Worm (Caenorhabditis elegans) whole organism, L1 larva: ENCODE results near the gene din-1.
A peak's percentile ranks its signal among the peaks of the same experiment; 100 is the strongest.

Experiments used
- Y116A8C.19 ChIP-seq: sonication (generic microtip); optimal IDR thresholded peaks from 2 replicates; lab custom pipeline; 2016; ENCODE audit warnings: missing compliant biosample characterization, missing genetic modification characterization, borderline replicate concordance
- aha-1 ChIP-seq: fragments of 150-350 bp; optimal IDR thresholded peaks from 2 replicates; lab custom pipeline; 2014; ENCODE audit warnings: missing biosample characterization, missing genetic modification characterization
- alr-1 ChIP-seq: fragments of 200-800 bp; sonication (Bioruptor generic); optimal IDR thresholded peaks from 2 replicates; lab custom pipeline; 2018; ENCODE audit warnings: borderline replicate concordance, mild to moderate bottlenecking, missing genetic modification characterization, missing compliant biosample characterization
- ama-1 ChIP-seq: fragments of 150-350 bp; optimal IDR thresholded peaks from 2 replicates; lab custom pipeline; 2014
- blmp-1 ChIP-seq: fragments of 150-350 bp; optimal IDR thresholded peaks from 2 replicates; lab custom pipeline; 2014; ENCODE audit warnings: missing biosample characterization, missing genetic modification characterization
- ceh-63 ChIP-seq: fragments of 200-800 bp; sonication (Bioruptor generic); optimal IDR thresholded peaks from 2 replicates; lab custom pipeline; 2018; ENCODE audit warnings: mild to moderate bottlenecking, missing genetic modification characterization, missing compliant biosample characterization
- ceh-8 ChIP-seq: fragments of 200-800 bp; sonication (Bioruptor generic); optimal IDR thresholded peaks from 2 replicates; lab custom pipeline; 2018; ENCODE audit warnings: mild to moderate bottlenecking, missing genetic modification characterization, moderate library complexity, missing compliant biosample characterization
- ceh-88 ChIP-seq: fragments of 200-800 bp; sonication (Bioruptor generic); IDR thresholded peaks from 2 replicates; pipeline ENCODE4 v1.3.6; 2022; ENCODE audit warnings: missing genetic modification characterization, missing compliant biosample characterization
- ceh-90 ChIP-seq: sonication (generic microtip); optimal IDR thresholded peaks from 2 replicates; lab custom pipeline; 2016; ENCODE audit warnings: missing genetic modification characterization, missing compliant biosample characterization
- dpl-1 ChIP-seq, 3 experiments: fragments of 150-350 bp in 2 of 3; sonication (generic microtip) in 1 of 3; optimal IDR thresholded peaks; 2 replicates each; lab custom pipeline; 2014 to 2017; ENCODE audit warnings: missing biosample characterization in 3 of 3, missing genetic modification characterization in 3 of 3, missing genetic modification reagents in 3 of 3
- efl-1 ChIP-seq, 4 experiments: fragments of 150-350 bp; optimal IDR thresholded peaks in 3 of 4; peaks in 1 of 4; 1 replicate in 1 of 4; 2 replicates in 3 of 4; lab custom pipeline; 2014; ENCODE audit warnings: missing biosample characterization in 2 of 4, missing genetic modification characterization in 2 of 4, missing genetic modification reagents in 2 of 4
- elt-2 ChIP-seq: sonication (generic microtip); optimal IDR thresholded peaks from 2 replicates; lab custom pipeline; 2016; ENCODE audit warnings: missing genetic modification characterization, mild to moderate bottlenecking, inconsistent platforms, missing compliant biosample characterization, missing genetic modification reagents
- elt-3 ChIP-seq, 6 experiments: fragments of 150-350 bp in 1 of 6; sonication (generic microtip); optimal IDR thresholded peaks; 2 replicates each; lab custom pipeline; 2017 to 2018; ENCODE audit warnings: missing biosample characterization in 6 of 6, missing genetic modification characterization in 6 of 6, inconsistent platforms in 1 of 6
- ets-5 ChIP-seq: fragments of 200-800 bp; sonication (Bioruptor generic); IDR thresholded peaks from 2 replicates; pipeline ENCODE4 v1.3.6; 2022; ENCODE audit warnings: missing genetic modification characterization, missing compliant biosample characterization
- fkh-10 ChIP-seq: sonication (generic microtip); optimal IDR thresholded peaks from 2 replicates; lab custom pipeline; 2017; ENCODE audit warnings: missing biosample characterization, missing genetic modification reagents, missing genetic modification characterization
- fkh-4 ChIP-seq: sonication (generic microtip); optimal IDR thresholded peaks from 2 replicates; lab custom pipeline; 2016; ENCODE audit warnings: missing compliant biosample characterization, missing genetic modification characterization, borderline replicate concordance
- fkh-8 ChIP-seq: sonication (generic microtip); optimal IDR thresholded peaks from 2 replicates; lab custom pipeline; 2016; ENCODE audit warnings: mild to moderate bottlenecking, missing genetic modification characterization, missing compliant biosample characterization
- fos-1 ChIP-seq: fragments of 150-350 bp; optimal IDR thresholded peaks from 2 replicates; lab custom pipeline; 2014; ENCODE audit warnings: missing biosample characterization, missing genetic modification characterization
- grh-1 ChIP-seq: fragments of 200-800 bp; sonication (Bioruptor generic); IDR thresholded peaks from 2 replicates; pipeline ENCODE4 v1.3.6; 2022; ENCODE audit warnings: missing genetic modification reagents, missing genetic modification characterization, missing compliant biosample characterization
- hlh-17 ChIP-seq: fragments of 200-800 bp; sonication (Bioruptor generic); optimal IDR thresholded peaks from 2 replicates; lab custom pipeline; 2018; ENCODE audit warnings: missing genetic modification characterization, mild to moderate bottlenecking, missing compliant biosample characterization, moderate library complexity, borderline replicate concordance
- hlh-4 ChIP-seq: sonication (generic microtip); optimal IDR thresholded peaks from 2 replicates; lab custom pipeline; 2016; ENCODE audit warnings: mild to moderate bottlenecking, missing genetic modification characterization, missing compliant biosample characterization
- hpl-2 ChIP-seq: fragments of 150-350 bp; optimal IDR thresholded peaks from 2 replicates; lab custom pipeline; 2014; ENCODE audit warnings: missing biosample characterization, missing genetic modification reagents, missing genetic modification characterization
- isw-1 ChIP-seq: fragments of 200-800 bp; sonication (Bioruptor generic); IDR thresholded peaks from 2 replicates; pipeline ENCODE4 v1.3.6; 2022; ENCODE audit warnings: missing genetic modification characterization, missing compliant biosample characterization
- jun-1 ChIP-seq: fragments of 150-350 bp; optimal IDR thresholded peaks from 2 replicates; lab custom pipeline; 2014; ENCODE audit warnings: missing biosample characterization, missing genetic modification reagents, missing genetic modification characterization
- lin-13 ChIP-seq: fragments of 150-350 bp; optimal IDR thresholded peaks from 2 replicates; lab custom pipeline; 2014; ENCODE audit warnings: missing biosample characterization, missing genetic modification reagents, missing genetic modification characterization
- lin-35 ChIP-seq, 2 experiments: fragments of 150-350 bp; optimal IDR thresholded peaks; 2 replicates each; lab custom pipeline; 2014; ENCODE audit warnings: missing biosample characterization in 2 of 2, missing genetic modification characterization in 2 of 2, missing genetic modification reagents in 2 of 2
- lsy-2 ChIP-seq, 2 experiments: fragments of 150-350 bp; optimal IDR thresholded peaks; 2 replicates each; lab custom pipeline; 2014; ENCODE audit warnings: missing biosample characterization in 2 of 2, missing genetic modification characterization in 2 of 2
- mdl-1 ChIP-seq, 2 experiments: fragments of 150-350 bp; optimal IDR thresholded peaks; 2 replicates each; lab custom pipeline; 2014 to 2017; ENCODE audit warnings: missing biosample characterization in 2 of 2, missing genetic modification characterization in 2 of 2, inconsistent platforms in 1 of 2
- mep-1 ChIP-seq: fragments of 150-350 bp; optimal IDR thresholded peaks from 2 replicates; lab custom pipeline; 2014; ENCODE audit warnings: missing biosample characterization, missing genetic modification characterization
- nhr-11 ChIP-seq: fragments of 150-350 bp; optimal IDR thresholded peaks from 2 replicates; lab custom pipeline; 2014; ENCODE audit warnings: missing biosample characterization, missing genetic modification characterization
- nhr-19 ChIP-seq: fragments of 200-800 bp; sonication (Bioruptor generic); conservative IDR thresholded peaks from 2 replicates; pipeline ENCODE4 v1.3.6; 2022; ENCODE audit warnings: missing genetic modification characterization, missing compliant biosample characterization
- nhr-20 ChIP-seq: sonication (generic microtip); optimal IDR thresholded peaks from 2 replicates; lab custom pipeline; 2016; ENCODE audit warnings: mild to moderate bottlenecking, missing genetic modification characterization, missing compliant biosample characterization
- nhr-28 ChIP-seq: fragments of 150-350 bp; optimal IDR thresholded peaks from 2 replicates; lab custom pipeline; 2014; ENCODE audit warnings: missing biosample characterization, missing genetic modification characterization
- nhr-71 ChIP-seq: sonication (generic microtip); optimal IDR thresholded peaks from 2 replicates; lab custom pipeline; 2016; ENCODE audit warnings: mild to moderate bottlenecking, missing genetic modification characterization, moderate library complexity, missing compliant biosample characterization
- nhr-77 ChIP-seq: fragments of 150-350 bp; optimal IDR thresholded peaks from 2 replicates; lab custom pipeline; 2014; ENCODE audit warnings: missing biosample characterization, missing genetic modification characterization
- nhr-85 ChIP-seq: sonication (generic microtip); peaks from one replicate; lab custom pipeline; 2016; ENCODE audit warnings: missing genetic modification characterization, inconsistent platforms, missing compliant biosample characterization
- nhr-90 ChIP-seq: sonication (generic microtip); optimal IDR thresholded peaks from 2 replicates; lab custom pipeline; 2016; ENCODE audit warnings: mild to moderate bottlenecking, missing genetic modification characterization, missing compliant biosample characterization; ENCODE audit not compliant: poor library complexity
- snu-23 ChIP-seq: sonication (generic microtip); optimal IDR thresholded peaks from 2 replicates; lab custom pipeline; 2016; ENCODE audit warnings: missing genetic modification characterization, missing compliant biosample characterization
- sox-4 ChIP-seq: sonication (generic microtip); optimal IDR thresholded peaks from 2 replicates; lab custom pipeline; 2016; ENCODE audit warnings: missing genetic modification characterization, missing compliant biosample characterization
- tbx-2 ChIP-seq: sonication (generic microtip); optimal IDR thresholded peaks from 2 replicates; lab custom pipeline; 2016; ENCODE audit warnings: missing genetic modification characterization, missing compliant biosample characterization
- unc-130 ChIP-seq: fragments of 150-350 bp; optimal IDR thresholded peaks from 2 replicates; lab custom pipeline; 2017; ENCODE audit warnings: missing biosample characterization, missing genetic modification characterization, inconsistent platforms
- vab-15 ChIP-seq: sonication (generic microtip); optimal IDR thresholded peaks from 2 replicates; lab custom pipeline; 2017; ENCODE audit warnings: missing genotype, mild to moderate bottlenecking, missing genetic modification characterization, missing compliant biosample characterization
- xbp-1 ChIP-seq: sonication (generic microtip); optimal IDR thresholded peaks from 2 replicates; lab custom pipeline; 2016; ENCODE audit warnings: missing genetic modification characterization, missing compliant biosample characterization
- zag-1 ChIP-seq: fragments of 150-350 bp; optimal IDR thresholded peaks from 2 replicates; lab custom pipeline; 2014; ENCODE audit warnings: missing biosample characterization, missing genetic modification characterization
- ztf-11 ChIP-seq, 2 experiments: sonication (generic microtip); optimal IDR thresholded peaks; 2 replicates each; lab custom pipeline; 2016 to 2017; ENCODE audit warnings: missing genetic modification characterization in 2 of 2, missing biosample characterization in 1 of 2, missing compliant biosample characterization in 1 of 2
- ztf-4 ChIP-seq: fragments of 150-350 bp; optimal IDR thresholded peaks from 2 replicates; lab custom pipeline; 2014; ENCODE audit warnings: missing biosample characterization, missing genetic modification characterization

Gene din-1

DNA sequence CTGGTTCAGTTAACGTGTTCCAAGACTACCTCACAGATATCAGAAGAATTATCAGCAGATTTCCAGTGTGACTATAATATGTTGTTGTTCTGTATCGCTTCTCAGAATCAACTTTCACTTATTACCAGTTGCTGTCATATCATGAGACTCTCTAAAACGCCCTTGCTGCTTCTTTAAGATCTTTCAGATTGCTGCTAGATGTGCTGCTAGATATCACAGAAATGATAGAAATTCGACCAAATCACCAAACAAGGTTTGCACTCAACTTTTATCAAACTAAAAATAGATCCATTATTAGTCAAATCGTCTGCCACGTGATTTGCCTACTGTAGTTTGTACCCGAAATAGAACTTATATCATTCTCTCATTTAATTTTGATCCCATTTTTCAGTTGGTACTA lies 11.1 kb upstream of the din-1 start:
- TF ChIP-seq fkh-4 (tag; lab: Kevin White, UChicago): no peak
- TF ChIP-seq mep-1 (tag; lab: Kevin White, UChicago): no peak
- no peak for TF ChIP-seq efl-1 (optimal IDR thresholded peaks at IDR 0.05; lab: Kevin White, UChicago)
- no peak for TF ChIP-seq efl-1 (GFP tag; optimal IDR thresholded peaks at IDR 0.05 in 1 of 2; lab: Kevin White, UChicago)
- TF ChIP-seq alr-1 (tag; lab: Kevin White, UChicago): no peak
- no peak for TF ChIP-seq nhr-90
- TF ChIP-seq lsy-2 (tag; optimal IDR thresholded peaks at IDR 0.05; lab: Kevin White, UChicago): peak in 1 of 2 experiments; percentile 69
- TF ChIP-seq lin-13 (GFP tag; lab: Kevin White, UChicago): no peak
- no peak for TF ChIP-seq jun-1 (tag; lab: Kevin White, UChicago)
- no peak for TF ChIP-seq ceh-88 (GFP tag; lab: Robert Waterston, UW)
- no peak for TF ChIP-seq nhr-28 (tag; lab: Kevin White, UChicago)
- TF ChIP-seq ets-5 (GFP tag; lab: Robert Waterston, UW): no peak
- no peak for TF ChIP-seq zag-1
- no peak for TF ChIP-seq aha-1
- TF ChIP-seq nhr-77 (tag; lab: Kevin White, UChicago): no peak
- no peak for TF ChIP-seq ceh-90
- TF ChIP-seq xbp-1 (tag; lab: Kevin White, UChicago): no peak
- peak in 1 of 6 experiments; percentile 45 for TF ChIP-seq elt-3 (tag; optimal IDR thresholded peaks at IDR 0.05; lab: Kevin White, UChicago)
- TF ChIP-seq nhr-19 (GFP tag; lab: Robert Waterston, UW): 0 out of 2 replicates have a peak, but pooled peaks have one; percentile 3
- TF ChIP-seq Y116A8C.19 (tag; lab: Kevin White, UChicago): no peak
- no peak for TF ChIP-seq ztf-11 (tag; optimal IDR thresholded peaks at IDR 0.05; lab: Kevin White, UChicago)
- no peak for TF ChIP-seq snu-23 (GFP tag; lab: Kevin White, UChicago)
- TF ChIP-seq ama-1 (lab: Kevin White, UChicago): no peak
- peak; percentile 53 for TF ChIP-seq nhr-85 (tag; lab: Kevin White, UChicago)
- TF ChIP-seq nhr-11 (tag; lab: Kevin White, UChicago): no peak
- TF ChIP-seq isw-1 (GFP tag; lab: Robert Waterston, UW): no peak
- peak; percentile 17 for TF ChIP-seq nhr-71 (tag; lab: Kevin White, UChicago)
- no peak for TF ChIP-seq fkh-10 (GFP tag; lab: Kevin White, UChicago)
- peak; percentile 3 for TF ChIP-seq nhr-20 (tag; lab: Kevin White, UChicago)
- TF ChIP-seq tbx-2 (tag; lab: Kevin White, UChicago): no peak
- TF ChIP-seq vab-15 (tag; lab: Kevin White, UChicago): no peak
- no peak for TF ChIP-seq hlh-17 (GFP tag; lab: Kevin White, UChicago)
- TF ChIP-seq fos-1 (tag; lab: Kevin White, UChicago): no peak
- no peak for TF ChIP-seq ztf-4 (tag; lab: Kevin White, UChicago)
- no peak for TF ChIP-seq ceh-63 (GFP tag; lab: Kevin White, UChicago)

DNA sequence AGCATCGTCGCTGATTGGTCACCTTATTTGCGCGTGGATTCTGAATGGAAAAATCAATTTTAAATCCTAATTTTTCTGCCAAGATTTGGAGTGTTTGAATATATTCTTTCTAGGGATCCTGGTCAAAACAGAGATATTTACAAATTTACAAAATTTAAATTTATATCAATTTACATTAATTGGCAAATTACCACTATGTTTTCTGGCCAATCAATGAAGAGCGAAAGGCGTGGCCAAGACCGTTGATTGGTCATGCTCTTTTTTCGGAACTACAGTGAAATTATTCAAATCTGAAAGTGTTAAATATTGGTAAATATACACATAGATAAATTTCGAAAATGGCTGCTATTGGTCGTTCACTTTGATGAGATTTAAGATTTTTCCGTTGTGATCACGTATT lies 9.3 kb upstream of the din-1 start:
- TF ChIP-seq hpl-2 (GFP tag; lab: Kevin White, UChicago) (no peak), nhr-28 (tag; lab: Kevin White, UChicago) (no peak), fkh-10 (GFP tag; lab: Kevin White, UChicago) (no peak), xbp-1 (tag; lab: Kevin White, UChicago) (no peak), sox-4 (tag; lab: Kevin White, UChicago) (no peak)
- TF ChIP-seq, all 84 proteins: peak for 0

- TF ChIP-seq xbp-1 (tag; lab: Kevin White, UChicago) (no peak), tbx-2 (tag; lab: Kevin White, UChicago) (peak; percentile 80), grh-1 (GFP tag; lab: Robert Waterston, UW) (peak; percentile 59), ztf-11 (tag; optimal IDR thresholded peaks at IDR 0.05; lab: Kevin White, UChicago) (no peak), lin-35 (GFP tag; optimal IDR thresholded peaks at IDR 0.05; lab: Kevin White, UChicago) (peak in 1 of 2 experiments; percentile 61), ceh-8 (no peak), efl-1 (optimal IDR thresholded peaks at IDR 0.05; lab: Kevin White, UChicago) (no peak), efl-1 (GFP tag; optimal IDR thresholded peaks at IDR 0.05 in 1 of 2; lab: Kevin White, UChicago) (peak in 1 of 2 experiments; percentile 92), blmp-1 (peak; percentile 84), mdl-1 (tag; optimal IDR thresholded peaks at IDR 0.05; lab: Kevin White, UChicago) (peak in 1 of 2 experiments; percentile 73), nhr-19 (GFP tag; lab: Robert Waterston, UW) (peak; percentile 49), elt-2 (tag; lab: Kevin White, UChicago) (no peak), ama-1 (lab: Kevin White, UChicago) (no peak), elt-3 (tag; optimal IDR thresholded peaks at IDR 0.05; lab: Kevin White, UChicago) (peak in 3 of 6 experiments; percentile 26 to 60 (median 59)), nhr-85 (tag; lab: Kevin White, UChicago) (peak; percentile 97), hlh-4 (tag; lab: Kevin White, UChicago) (no peak), dpl-1 (GFP tag; optimal IDR thresholded peaks at IDR 0.05; lab: Kevin White, UChicago) (peak in 1 of 3 experiments; percentile 2), fkh-8 (tag; lab: Kevin White, UChicago) (no peak), Y116A8C.19 (tag; lab: Kevin White, UChicago) (no peak), unc-130 (tag; lab: Kevin White, UChicago) (peak; percentile 57), nhr-71 (tag; lab: Kevin White, UChicago) (peak; percentile 82), lsy-2 (tag; optimal IDR thresholded peaks at IDR 0.05; lab: Kevin White, UChicago) (peak; percentile 39 to 85), fos-1 (tag; lab: Kevin White, UChicago) (peak; percentile 23)
These were observed 8.6 kb upstream of the din-1 start for ce11 chrII:11642025-11642424.
